Worm (Caenorhabditis elegans) whole organism, L2 larva: ENCODE measurements around the gene usp-4.

Experiments
- elt-1 ChIP-seq: fragments of 150-350 bp; optimal IDR thresholded peaks from 2 replicates; lab custom pipeline; 2014; ENCODE audit warnings: missing biosample characterization, missing genetic modification characterization
- elt-3 ChIP-seq: sonication (generic microtip); optimal IDR thresholded peaks from 2 replicates; lab custom pipeline; 2017; ENCODE audit warnings: missing biosample characterization, missing genetic modification characterization
- nhr-12 ChIP-seq: fragments of 150-350 bp; optimal IDR thresholded peaks from 2 replicates; lab custom pipeline; 2014; ENCODE audit warnings: missing biosample characterization, missing genetic modification characterization
- nhr-23 ChIP-seq: fragments of 150-350 bp; optimal IDR thresholded peaks from 2 replicates; lab custom pipeline; 2014; ENCODE audit warnings: missing biosample characterization, missing genetic modification reagents, missing genetic modification characterization
- nhr-237 ChIP-seq: fragments of 150-350 bp; optimal IDR thresholded peaks from 2 replicates; lab custom pipeline; 2014; ENCODE audit warnings: missing biosample characterization, missing genetic modification characterization
- skn-1 ChIP-seq: sonication (generic microtip); optimal IDR thresholded peaks from 2 replicates; lab custom pipeline; 2017; ENCODE audit warnings: missing biosample characterization, missing genetic modification characterization
- sma-9 ChIP-seq, 2 experiments: fragments of 150-350 bp in 1 of 2; sonication (generic microtip) in 1 of 2; optimal IDR thresholded peaks; 2 replicates each; lab custom pipeline; 2014 to 2016; ENCODE audit warnings: missing genetic modification characterization in 2 of 2, mild to moderate bottlenecking in 1 of 2, missing biosample characterization in 1 of 2, missing compliant biosample characterization in 1 of 2, missing genetic modification reagents in 1 of 2, moderate library complexity in 1 of 2
- unc-62 ChIP-seq: fragments of 150-350 bp; optimal IDR thresholded peaks from 2 replicates; lab custom pipeline; 2014; ENCODE audit warnings: missing biosample characterization, missing genetic modification reagents, missing genetic modification characterization
- ztf-1 ChIP-seq: fragments of 200-800 bp; sonication (Bioruptor generic); conservative IDR thresholded peaks from 2 replicates; pipeline ENCODE4 v1.3.6; 2022; ENCODE audit warnings: missing genetic modification characterization, missing compliant biosample characterization

DNA sequence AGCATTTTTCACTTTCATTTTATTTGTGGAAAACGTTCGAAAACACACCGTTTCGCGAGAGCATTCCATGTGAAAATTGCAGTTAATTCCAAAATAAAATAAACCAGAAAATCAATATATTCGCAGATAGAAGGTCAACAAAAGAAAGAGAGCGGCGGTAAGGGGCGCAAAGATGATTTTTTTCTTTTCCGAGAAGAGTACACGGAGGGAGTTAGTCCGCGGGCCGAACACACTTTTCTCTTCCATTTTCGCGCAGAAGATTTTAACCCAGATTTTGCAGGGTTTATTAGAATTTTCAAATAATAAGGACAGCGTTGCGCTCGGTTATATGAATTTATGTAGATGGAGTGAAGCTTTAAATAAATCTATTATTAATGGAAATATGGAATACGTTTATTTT is 9.5 kb upstream of the usp-4 start:
- TF ChIP-seq elt-1 (tag; lab: Kevin White, UChicago) (no peak), ztf-1 (no peak), unc-62 (no peak), nhr-12 (no peak), nhr-237 (tag; lab: Kevin White, UChicago) (no peak), skn-1 (tag; lab: Kevin White, UChicago) (no peak), nhr-23 (tag; lab: Kevin White, UChicago) (no peak), sma-9 (GFP tag; optimal IDR thresholded peaks at IDR 0.05; lab: Kevin White, UChicago) (peak; percentile 61), sma-9 (tag; optimal IDR thresholded peaks at IDR 0.05; lab: Kevin White, UChicago) (no peak), elt-3 (tag; lab: Kevin White, UChicago) (no peak)
